Fruit fly (Drosophila melanogaster): ENCODE measurements around the gene CG15533.

The CG15533 gene

DNA sequence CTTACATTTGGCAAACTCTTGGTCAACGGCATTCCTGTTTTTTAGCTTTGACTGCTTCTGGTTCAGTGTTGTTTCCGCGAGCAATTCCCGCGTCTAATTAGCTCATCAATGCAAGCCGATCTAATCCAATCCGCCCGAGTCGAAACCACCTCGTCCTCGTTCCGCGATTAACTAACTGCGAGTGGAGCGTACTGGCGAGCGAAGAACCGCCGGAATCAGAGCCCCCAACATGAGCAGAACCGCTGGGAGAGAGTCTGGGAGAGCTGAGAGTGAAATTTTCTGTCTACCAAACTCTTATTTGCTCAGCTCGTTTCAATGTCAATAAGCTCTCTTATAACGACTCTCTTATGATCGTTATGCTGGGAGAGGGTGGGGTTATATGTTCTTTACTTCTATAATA is 21.6 kb downstream of the CG15533 start (continued):
- TF ChIP-seq Lpt (GFP tag; optimal IDR thresholded peaks at IDR 0.05), result peak; percentile 44
- peak; percentile 52 for TF ChIP-seq CG34406 (GFP tag; optimal IDR thresholded peaks at IDR 0.05)
- peak; percentile 43; the same call in 2 of the 3 replicates for TF ChIP-seq CG8119 (GFP tag; IDR thresholded peaks at IDR 0.05)
- peak; percentile 52 for TF ChIP-seq CG16779 (tag; optimal IDR thresholded peaks at IDR 0.05)
- TF ChIP-seq CG3032 (tag; optimal IDR thresholded peaks at IDR 0.05), result no peak
- TF ChIP-seq ss (GFP tag; optimal IDR thresholded peaks at IDR 0.05), result peak; percentile 49 to 58
- TF ChIP-seq Eip78C (GFP tag), result peak; percentile 84
- TF ChIP-seq Hr38 (GFP tag; optimal IDR thresholded peaks at IDR 0.05), result peak; percentile 27
- TF ChIP-seq fkh (GFP tag; optimal IDR thresholded peaks at IDR 0.05), result peak; percentile 63
- peak; percentile 36 for TF ChIP-seq CG6276 (GFP tag; optimal IDR thresholded peaks at IDR 0.05)
- no peak for TF ChIP-seq Hr4 (GFP tag; optimal IDR thresholded peaks at IDR 0.05)
- TF ChIP-seq Eip93F (GFP tag; optimal IDR thresholded peaks at IDR 0.05), result no peak
- peak; percentile 30 for TF ChIP-seq CG6808 (GFP tag; optimal IDR thresholded peaks at IDR 0.05)
- TF ChIP-seq Sox15 (GFP tag; optimal IDR thresholded peaks at IDR 0.05), result no peak
- TF ChIP-seq CG15336 (GFP tag; IDR thresholded peaks at IDR 0.05), result no peak; the same call in 1 of the 2 replicates
- TF ChIP-seq CG9139 (GFP tag; optimal IDR thresholded peaks at IDR 0.05), result peak; percentile 62
- peak; percentile 65 for TF ChIP-seq topi (GFP tag; optimal IDR thresholded peaks at IDR 0.05)
- peak; percentile 37 for TF ChIP-seq lz (GFP tag; optimal IDR thresholded peaks at IDR 0.05)
- peak; percentile 1 for TF ChIP-seq Hr39 (GFP tag; optimal IDR thresholded peaks at IDR 0.05)
- peak; percentile 45 for TF ChIP-seq acj6 (GFP tag; optimal IDR thresholded peaks at IDR 0.05)
- TF ChIP-seq dac (GFP tag; optimal IDR thresholded peaks at IDR 0.05), result no peak
- TF ChIP-seq Smox (GFP tag; optimal IDR thresholded peaks at IDR 0.05), result peak; percentile 38
- TF ChIP-seq CG8632 (GFP tag; optimal IDR thresholded peaks at IDR 0.05), result peak; percentile 57
- TF ChIP-seq Sox102F (GFP tag; optimal IDR thresholded peaks at IDR 0.05), result peak; percentile 78
- TF ChIP-seq CG4318 (GFP tag; optimal IDR thresholded peaks at IDR 0.05), result no peak
- no peak for TF ChIP-seq CG32006 (GFP tag; optimal IDR thresholded peaks at IDR 0.05)
- peak; percentile 56 for TF ChIP-seq pdm3 (GFP tag; optimal IDR thresholded peaks at IDR 0.05)
- peak; percentile 52 for TF ChIP-seq net (GFP tag; optimal IDR thresholded peaks at IDR 0.05)
- no peak for TF ChIP-seq CG8319 (GFP tag; optimal IDR thresholded peaks at IDR 0.05)
- no peak for TF ChIP-seq CG11294 (GFP tag; IDR thresholded peaks at IDR 0.05)
- no peak for TF ChIP-seq Gug (GFP tag; IDR thresholded peaks at IDR 0.05)
- TF ChIP-seq dsx (GFP tag; optimal IDR thresholded peaks at IDR 0.05; ENCODE audit: poor library complexity, severe bottlenecking), result peak; percentile 17
- TF ChIP-seq svp (GFP tag), result no peak

DNA sequence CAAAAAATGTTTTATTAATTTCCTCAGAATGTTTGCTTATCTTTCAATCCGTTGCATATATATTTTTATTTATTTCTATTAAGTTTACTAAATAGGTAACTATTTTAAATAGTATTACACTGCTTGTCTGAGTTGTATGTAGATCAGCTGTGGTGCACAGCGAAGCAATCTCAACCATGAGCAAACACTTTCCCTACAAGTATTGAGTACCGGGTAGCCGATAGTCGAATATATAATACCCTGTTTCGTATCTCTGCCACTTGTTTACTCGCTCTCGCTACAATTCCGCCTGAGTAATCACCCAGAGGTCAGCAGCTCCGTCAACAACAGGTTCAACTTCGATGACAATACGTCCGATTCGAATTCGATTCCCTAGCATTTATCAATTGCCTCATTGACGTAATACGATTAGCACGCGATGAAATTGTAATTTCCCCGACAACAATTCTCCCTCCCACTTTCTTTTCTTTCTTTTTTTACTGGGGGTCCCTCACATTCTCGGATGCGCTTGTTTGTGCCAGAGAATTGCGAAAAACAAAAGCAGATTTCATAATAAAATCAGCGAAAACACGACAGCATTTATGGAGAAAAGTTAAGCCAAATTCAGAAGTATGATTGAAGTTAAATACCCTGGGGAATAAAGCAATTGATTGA is 22.2 kb downstream of the CG15533 start:
- TF ChIP-seq Blimp-1 (GFP tag; optimal IDR thresholded peaks at IDR 0.05) (no peak), vri (GFP tag; optimal IDR thresholded peaks at IDR 0.05) (peak; percentile 75), CG32006 (GFP tag; optimal IDR thresholded peaks at IDR 0.05) (peak; percentile 0), svp (GFP tag) (peak; percentile 96)

DNA sequence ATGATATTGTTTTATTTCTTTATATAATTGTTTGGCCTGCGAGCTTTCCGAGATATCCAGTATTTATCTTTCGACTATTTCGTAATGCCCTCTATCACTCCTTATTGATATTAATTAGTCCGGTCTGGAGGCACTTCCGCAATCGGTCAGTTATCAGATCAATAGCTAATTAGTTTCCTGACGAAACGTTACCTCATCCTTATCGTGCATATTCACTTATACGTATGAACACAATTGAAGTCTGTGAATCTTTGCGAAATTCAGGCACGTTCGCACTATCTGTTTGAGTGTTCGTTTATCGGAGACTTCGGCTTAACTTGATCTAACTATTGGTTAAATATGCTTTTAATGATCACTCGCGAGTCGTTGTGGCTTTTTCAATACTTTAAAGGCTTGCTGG is 24.6 kb downstream of the CG15533 start:
- no peak for TF ChIP-seq Ets96B (tag; optimal IDR thresholded peaks at IDR 0.05)
- TF ChIP-seq CG9139 (GFP tag; optimal IDR thresholded peaks at IDR 0.05), result no peak
- no peak for TF ChIP-seq Sox102F (GFP tag; optimal IDR thresholded peaks at IDR 0.05)

DNA sequence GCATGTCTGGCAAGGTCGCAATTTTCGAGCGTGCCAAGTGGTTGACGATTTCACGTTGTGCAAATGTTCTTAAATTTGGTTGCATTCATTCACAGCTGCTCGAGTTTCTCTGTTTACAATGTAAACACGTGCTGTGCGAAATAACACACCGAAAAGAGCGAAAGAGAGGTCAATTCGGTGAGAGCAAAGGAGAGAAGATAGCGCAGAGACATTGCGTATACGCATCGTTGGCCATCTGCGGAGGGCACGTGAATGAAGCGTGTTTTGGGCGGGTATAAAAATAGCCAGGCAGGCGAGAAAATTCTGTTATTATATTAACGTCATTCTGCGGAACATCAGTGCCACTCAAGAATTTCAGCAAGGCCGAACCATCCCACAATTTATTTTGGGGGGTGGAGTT is 25.8 kb downstream of the CG15533 start:
- TF ChIP-seq Met (GFP tag; optimal IDR thresholded peaks at IDR 0.05) (peak; percentile 52), CG6792 (GFP tag; optimal IDR thresholded peaks at IDR 0.05) (peak; percentile 3), svp (GFP tag) (peak; percentile 83), CG3919 (GFP tag; optimal IDR thresholded peaks at IDR 0.05) (peak; percentile 8), CG9139 (GFP tag; optimal IDR thresholded peaks at IDR 0.05) (no peak), CG6163 (GFP tag; IDR thresholded peaks at IDR 0.05) (peak; percentile 32; the same call in 1 of the 3 replicates), topi (GFP tag; optimal IDR thresholded peaks at IDR 0.05) (peak; percentile 8), CG31627 (GFP tag; optimal IDR thresholded peaks at IDR 0.05) (peak; percentile 15), Sox102F (GFP tag; optimal IDR thresholded peaks at IDR 0.05) (peak; percentile 1), esn (GFP tag; optimal IDR thresholded peaks at IDR 0.05) (peak; percentile 38), CG15336 (GFP tag; IDR thresholded peaks at IDR 0.05) (no peak), Eip78C (GFP tag) (peak; percentile 26), OdsH (GFP tag; optimal IDR thresholded peaks at IDR 0.05) (no peak)

Data from whole organism, prepupa.